Fruit fly (Drosophila melanogaster) whole organism, embryonic: ENCODE results near the gene insv.

Experiments
- Ada2b ChIP-seq: fragments of 200-800 bp; sonication (Bioruptor generic); IDR thresholded peaks from 2 replicates; pipeline ENCODE4 v1.3.6; 2022; ENCODE audit warnings: missing biosample characterization, missing genetic modification characterization
- CG13296 ChIP-seq: fragments of 200-800 bp; sonication (Bioruptor generic); optimal IDR thresholded peaks from 3 replicates; lab custom pipeline; 2018; ENCODE audit warnings: missing biosample characterization, mild to moderate bottlenecking, missing genetic modification characterization
- CG13894 ChIP-seq: fragments of 200-800 bp; sonication (Bioruptor generic); optimal IDR thresholded peaks from 3 replicates; lab custom pipeline; 2018; ENCODE audit warnings: missing biosample characterization, mild to moderate bottlenecking, missing genetic modification characterization, moderate library complexity
- CG14710 ChIP-seq: fragments of 200-800 bp; sonication (Bioruptor generic); optimal IDR thresholded peaks from 3 replicates; lab custom pipeline; 2019; ENCODE audit warnings: missing biosample characterization, mild to moderate bottlenecking, missing genetic modification characterization, moderate library complexity
- CG17568 ChIP-seq: fragments of 200-800 bp; sonication (Bioruptor generic); optimal IDR thresholded peaks from 2 replicates; lab custom pipeline; 2018; ENCODE audit warnings: missing biosample characterization, mild to moderate bottlenecking, missing genetic modification characterization, moderate library complexity
- CG17912 ChIP-seq: fragments of 200-800 bp; sonication (Bioruptor generic); optimal IDR thresholded peaks from 2 replicates; lab custom pipeline; 2018; ENCODE audit warnings: missing biosample characterization, mild to moderate bottlenecking, missing genetic modification characterization
- CG18011 ChIP-seq: fragments of 200-800 bp; sonication (Bioruptor generic); optimal IDR thresholded peaks from 2 replicates; lab custom pipeline; 2017; ENCODE audit warnings: missing biosample characterization, missing genetic modification characterization, mild to moderate bottlenecking, moderate library complexity, missing genotype
- CG2120 ChIP-seq: fragments of 200-800 bp; sonication (Bioruptor generic); optimal IDR thresholded peaks from 3 replicates; lab custom pipeline; 2016; ENCODE audit warnings: missing biosample characterization, missing genetic modification characterization
- CG2678 ChIP-seq: fragments of 200-800 bp; sonication (Bioruptor generic); optimal IDR thresholded peaks from 3 replicates; lab custom pipeline; 2019; ENCODE audit warnings: missing biosample characterization, mild to moderate bottlenecking, missing genetic modification characterization, moderate library complexity
- CG31224 ChIP-seq: fragments of 200-800 bp; sonication (Bioruptor generic); IDR thresholded peaks from 2 replicates; pipeline ENCODE4 v1.3.6; 2022; ENCODE audit warnings: missing biosample characterization, missing genetic modification characterization
- CG5245 ChIP-seq: fragments of 200-800 bp; sonication (Bioruptor generic); optimal IDR thresholded peaks from 3 replicates; lab custom pipeline; 2016; ENCODE audit warnings: missing biosample characterization, missing genetic modification characterization
- CG6689 ChIP-seq: fragments of 200-800 bp; sonication (Bioruptor generic); IDR thresholded peaks from 2 replicates; pipeline ENCODE4 v1.3.6; 2022; ENCODE audit warnings: missing biosample characterization, missing genetic modification characterization
- CG7745 ChIP-seq: fragments of 200-800 bp; sonication (Bioruptor generic); optimal IDR thresholded peaks from 2 replicates; lab custom pipeline; 2018; ENCODE audit warnings: missing biosample characterization, mild to moderate bottlenecking, missing genetic modification characterization, moderate library complexity
- CG7987 ChIP-seq: fragments of 200-800 bp; sonication (Bioruptor generic); optimal IDR thresholded peaks from 2 replicates; lab custom pipeline; 2018; ENCODE audit warnings: missing biosample characterization, mild to moderate bottlenecking, missing genetic modification characterization, moderate library complexity
- CG8089 ChIP-seq: fragments of 200-800 bp; sonication (Bioruptor generic); optimal IDR thresholded peaks from 3 replicates; lab custom pipeline; 2016; ENCODE audit warnings: missing biosample characterization, missing genetic modification characterization
- Fer1 ChIP-seq: fragments of 200-800 bp; sonication (Bioruptor generic); optimal IDR thresholded peaks from 2 replicates; lab custom pipeline; 2017; ENCODE audit warnings: missing biosample characterization, mild to moderate bottlenecking, missing genetic modification characterization
- Mad ChIP-seq: fragments of 200-800 bp; sonication (Bioruptor generic); optimal IDR thresholded peaks from 2 replicates; lab custom pipeline; 2016; ENCODE audit warnings: missing biosample characterization, missing genetic modification characterization
- Max ChIP-seq: fragments of 200-800 bp; sonication (Bioruptor generic); optimal IDR thresholded peaks from 2 replicates; lab custom pipeline; 2016; ENCODE audit warnings: missing biosample characterization, mild to moderate bottlenecking, missing genetic modification characterization
- Meics ChIP-seq: fragments of 200-800 bp; sonication (Bioruptor generic); optimal IDR thresholded peaks from 2 replicates; lab custom pipeline; 2017; ENCODE audit warnings: missing biosample characterization, mild to moderate bottlenecking, missing genetic modification characterization
- Myb ChIP-seq: fragments of 200-800 bp; sonication (Bioruptor generic); optimal IDR thresholded peaks from 2 replicates; lab custom pipeline; 2016; ENCODE audit warnings: missing biosample characterization, missing genetic modification characterization
- Ptx1 ChIP-seq: fragments of 200-800 bp; sonication (Bioruptor generic); IDR thresholded peaks from 2 replicates; pipeline ENCODE4 v1.3.6; 2022; ENCODE audit warnings: missing biosample characterization, missing genetic modification characterization
- Xrp1 ChIP-seq: fragments of 200-800 bp; sonication (Bioruptor generic); IDR thresholded peaks from 2 replicates; pipeline ENCODE4 v1.3.6; 2022; ENCODE audit warnings: missing biosample characterization, missing genetic modification characterization
- cwo ChIP-seq: fragments of 200-800 bp; sonication (Bioruptor generic); optimal IDR thresholded peaks from 3 replicates; lab custom pipeline; 2017; ENCODE audit warnings: missing biosample characterization, missing genetic modification characterization, mild to moderate bottlenecking, moderate library complexity, missing genetic modification reagents
- danr ChIP-seq: fragments of 200-800 bp; sonication (Bioruptor generic); IDR thresholded peaks from 2 replicates; pipeline ENCODE4 v1.3.6; 2022; ENCODE audit warnings: missing biosample characterization, missing genetic modification characterization
- dmrt99B ChIP-seq: fragments of 200-800 bp; sonication (Bioruptor generic); optimal IDR thresholded peaks from 2 replicates; lab custom pipeline; 2018; ENCODE audit warnings: missing biosample characterization, mild to moderate bottlenecking, missing genetic modification characterization, moderate library complexity
- ems ChIP-seq: fragments of 200-800 bp; sonication (Bioruptor generic); optimal IDR thresholded peaks from 3 replicates; lab custom pipeline; 2016; ENCODE audit warnings: missing biosample characterization, missing genetic modification characterization
- exex ChIP-seq: fragments of 200-800 bp; sonication (Bioruptor generic); optimal IDR thresholded peaks from 4 replicates; lab custom pipeline; 2018; ENCODE audit warnings: missing biosample characterization, mild to moderate bottlenecking, missing genetic modification characterization, moderate library complexity
- gem ChIP-seq: fragments of 200-800 bp; sonication (Bioruptor generic); optimal IDR thresholded peaks from 2 replicates; lab custom pipeline; 2019; ENCODE audit warnings: missing biosample characterization, mild to moderate bottlenecking, missing genetic modification characterization, moderate library complexity
- grn ChIP-seq: fragments of 200-800 bp; sonication (Bioruptor generic); optimal IDR thresholded peaks from 3 replicates; lab custom pipeline; 2017; ENCODE audit warnings: missing biosample characterization, missing genetic modification characterization
- hb ChIP-seq: fragments of 200-800 bp; sonication (Bioruptor generic); IDR thresholded peaks from 3 replicates; pipeline ENCODE4 v1.3.6; 2022; ENCODE audit warnings: missing biosample characterization, missing genetic modification characterization; ENCODE audit not compliant: partially characterized antibody
- hkb ChIP-seq, 2 experiments: fragments of 200-800 bp in 1 of 2; fragments of >200 bp in 1 of 2; sonication (Bioruptor generic) in 1 of 2; IDR thresholded peaks in 1 of 2; optimal IDR thresholded peaks in 1 of 2; 2 replicates each; pipeline versions ENCODE4 v1.3.6 to Lab custom; 2017 to 2022; ENCODE audit warnings: missing biosample characterization in 1 of 2, missing genetic modification characterization in 1 of 2
- kah ChIP-seq: fragments of 200-800 bp; sonication (Bioruptor generic); optimal IDR thresholded peaks from 2 replicates; lab custom pipeline; 2018; ENCODE audit warnings: missing biosample characterization, mild to moderate bottlenecking, missing genetic modification characterization
- lab ChIP-seq: fragments of 200-800 bp; sonication (Bioruptor generic); optimal IDR thresholded peaks from 3 replicates; lab custom pipeline; 2017; ENCODE audit warnings: missing biosample characterization, missing genetic modification characterization, mild to moderate bottlenecking, moderate library complexity, missing genetic modification reagents
- lmd ChIP-seq: fragments of 200-800 bp; sonication (Bioruptor generic); IDR thresholded peaks from 2 replicates; pipeline ENCODE4 v1.3.6; 2022; ENCODE audit warnings: missing biosample characterization, missing genetic modification characterization
- maf-S ChIP-seq: fragments of 200-800 bp; sonication (Bioruptor generic); optimal IDR thresholded peaks from 2 replicates; lab custom pipeline; 2016; ENCODE audit warnings: missing biosample characterization, missing genetic modification characterization
- mirr ChIP-seq: fragments of 200-800 bp; sonication (Bioruptor generic); optimal IDR thresholded peaks from 3 replicates; lab custom pipeline; 2018; ENCODE audit warnings: missing biosample characterization, mild to moderate bottlenecking, missing genetic modification characterization
- nau ChIP-seq: fragments of 200-800 bp; sonication (Bioruptor generic); optimal IDR thresholded peaks from 3 replicates; lab custom pipeline; 2017; ENCODE audit warnings: missing biosample characterization, mild to moderate bottlenecking, missing genetic modification characterization, missing genetic modification reagents
- pfk ChIP-seq: fragments of 200-800 bp; sonication (Bioruptor generic); optimal IDR thresholded peaks from 2 replicates; lab custom pipeline; 2018; ENCODE audit warnings: missing biosample characterization, mild to moderate bottlenecking, missing genetic modification characterization, moderate library complexity
- prd ChIP-seq, 3 experiments: fragments of >200 bp in 2 of 3; fragments of 200-800 bp in 1 of 3; sonication (Bioruptor generic) in 1 of 3; optimal IDR thresholded peaks in 2 of 3; IDR thresholded peaks in 1 of 3; 2 replicates in 2 of 3; 3 replicates in 1 of 3; pipeline versions ENCODE4 v1.3.6 to Lab custom; 2017 to 2022; ENCODE audit warnings: missing biosample characterization in 1 of 3, missing genetic modification characterization in 1 of 3
- scrt ChIP-seq: fragments of 200-800 bp; sonication (Bioruptor generic); optimal IDR thresholded peaks from 2 replicates; lab custom pipeline; 2018; ENCODE audit warnings: missing biosample characterization, mild to moderate bottlenecking, missing genetic modification characterization, moderate library complexity
- sens ChIP-seq: fragments of 200-800 bp; sonication (Bioruptor generic); peaks from one replicate; lab custom pipeline; 2016; ENCODE audit warnings: missing biosample characterization, missing genetic modification characterization
- slbo ChIP-seq: fragments of 200-800 bp; sonication (Bioruptor generic); IDR thresholded peaks from 2 replicates; pipeline ENCODE4 v1.3.6; 2022; ENCODE audit warnings: missing biosample characterization, missing genetic modification characterization
- slp2 ChIP-seq: fragments of 200-800 bp; sonication (Bioruptor generic); optimal IDR thresholded peaks from 2 replicates; lab custom pipeline; 2016; ENCODE audit warnings: missing biosample characterization, missing genetic modification characterization
- wor ChIP-seq: fragments of 200-800 bp; sonication (Bioruptor generic); IDR thresholded peaks from 2 replicates; pipeline ENCODE4 v1.3.6; 2022; ENCODE audit warnings: missing biosample characterization, missing genetic modification characterization

insv gene

dm6 chr2L:2572937-2573336 lies 3.9 kb downstream of the insv start, which contains the start of gene Cyp309a2:
Cyp309a2 (minus strand) TSS chr2L:2573037.
- TF ChIP-seq sens (GFP tag; lab: Kevin White, UChicago) (peak; percentile 51), dmrt99B (tag; lab: Kevin White, UChicago) (no peak), hb (GFP tag; lab: Robert Waterston, UW) (0 out of 3 replicates have a peak, but pooled peaks have one; percentile 28)

- TF ChIP-seq lmd (GFP tag; lab: Robert Waterston, UW) (no peak), Xrp1 (GFP tag; lab: Robert Waterston, UW) (no peak), CG8089 (GFP tag; lab: Kevin White, UChicago) (no peak), grn (peak; percentile 23), mirr (GFP tag; lab: Kevin White, UChicago) (peak; percentile 4), exex (tag; lab: Kevin White, UChicago) (peak; percentile 74), lab (GFP tag; lab: Kevin White, UChicago) (no peak), Mad (GFP tag; lab: Kevin White, UChicago) (no peak), CG7987 (GFP tag; lab: Kevin White, UChicago) (no peak), danr (no peak), CG17912 (GFP tag; lab: Kevin White, UChicago) (no peak), CG14710 (tag; lab: Kevin White, UChicago) (no peak), nau (GFP tag; lab: Kevin White, UChicago) (no peak), CG17568 (GFP tag; lab: Kevin White, UChicago) (no peak), pfk (GFP tag; lab: Kevin White, UChicago) (peak; percentile 15), ems (GFP tag; lab: Kevin White, UChicago) (no peak), CG7745 (tag; lab: Kevin White, UChicago) (no peak)
Observed at dm6 chr2L:2564758-2565157, 12.0 kb downstream of the insv start, which contains the start of gene Cyp309a1. Cyp309a1 (minus strand) TSS chr2L:2564830.

dm6 chr2L:2552725-2553124 lies 24.1 kb downstream of the insv start, which contains the start of gene CG3515:
CG3515 (minus strand) TSS chr2L:2552825.
- TF ChIP-seq kah (GFP tag; lab: Kevin White, UChicago) (no peak), slp2 (GFP tag; lab: Kevin White, UChicago) (no peak), sens (GFP tag; lab: Kevin White, UChicago) (peak; percentile 9), maf-S (GFP tag; lab: Kevin White, UChicago) (no peak)

dm6 chr2L:2542491-2542890 lies 34.3 kb downstream of the insv start:
- TF ChIP-seq CG13894 (tag; lab: Kevin White, UChicago) (peak; percentile 12), prd (optimal IDR thresholded peaks at IDR 0.05; lab: Kevin White, UChicago) (no peak), prd (GFP tag; IDR thresholded peaks at IDR 0.05; lab: Robert Waterston, UW) (peak; percentile 31; the same call in 1 of the 3 replicates), cwo (GFP tag; lab: Kevin White, UChicago) (peak; percentile 23), Ada2b (GFP tag; lab: Robert Waterston, UW) (0 out of 2 replicates have a peak, but pooled peaks have one; percentile 34), Meics (peak; percentile 33), Max (GFP tag; lab: Kevin White, UChicago) (no peak), Fer1 (GFP tag; lab: Kevin White, UChicago) (peak; percentile 36), wor (no peak), hkb (optimal IDR thresholded peaks at IDR 0.05; lab: Kevin White, UChicago) (no peak), hkb (GFP tag; IDR thresholded peaks at IDR 0.05; lab: Robert Waterston, UW) (0 out of 2 replicates have a peak, but pooled peaks have one; percentile 24), CG31224 (GFP tag; lab: Robert Waterston, UW) (no peak), lmd (GFP tag; lab: Robert Waterston, UW) (peak; percentile 39; the same call in 1 of the 2 replicates), Ptx1 (GFP tag; lab: Robert Waterston, UW) (0 out of 2 replicates have a peak, but pooled peaks have one; percentile 20), CG5245 (GFP tag; lab: Kevin White, UChicago) (no peak), Myb (GFP tag; lab: Kevin White, UChicago) (no peak), CG2120 (peak; percentile 49), CG6689 (GFP tag; lab: Robert Waterston, UW) (no peak), CG2678 (tag; lab: Kevin White, UChicago) (peak; percentile 64), slbo (GFP tag; lab: Robert Waterston, UW) (0 out of 2 replicates have a peak, but pooled peaks have one; percentile 6), CG18011 (GFP tag; lab: Kevin White, UChicago) (no peak), scrt (GFP tag; lab: Kevin White, UChicago) (peak; percentile 10), CG13296 (peak; percentile 19), gem (peak; percentile 48)
